Worm (Caenorhabditis elegans) whole organism, L2 larva: ENCODE results near the gene F35E12.2.

Experiments used
- elt-3 ChIP-seq: sonication (generic microtip); optimal IDR thresholded peaks from 2 replicates; lab custom pipeline; 2017; ENCODE audit warnings: missing biosample characterization, missing genetic modification characterization
- zag-1 ChIP-seq: fragments of 150-350 bp; optimal IDR thresholded peaks from 2 replicates; lab custom pipeline; 2014; ENCODE audit warnings: missing biosample characterization, missing genetic modification characterization

DNA sequence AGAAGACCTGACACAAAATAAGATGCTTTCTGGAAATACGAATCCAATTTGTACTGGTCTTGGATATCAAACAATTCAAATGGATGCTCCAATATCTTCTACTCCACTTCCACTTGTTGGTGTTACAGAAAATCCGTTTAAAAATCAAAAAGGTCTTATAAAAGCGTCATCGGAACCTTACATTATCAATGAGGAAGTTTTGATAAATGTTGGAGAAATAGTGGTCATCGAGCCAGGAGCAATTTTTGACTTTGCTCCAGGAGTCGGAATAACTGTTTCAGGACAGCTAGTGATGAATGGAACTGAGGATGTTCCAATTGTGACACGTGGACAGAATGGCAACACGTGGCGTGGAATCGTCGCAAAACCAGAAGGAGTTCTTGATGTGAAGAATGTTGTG, 30.6 kb downstream of the F35E12.2 start:
- TF ChIP-seq elt-3 (tag; lab: Kevin White, UChicago) (no peak), zag-1 (tag; lab: Kevin White, UChicago) (no peak)
